Fruit fly (Drosophila melanogaster): ENCODE results near the gene RhoBTB.

The RhoBTB gene

dm6 chr3L:20398243-20399222, 22.5 kb downstream of the RhoBTB start (continued):
- TF ChIP-seq pdm3 (GFP tag; optimal IDR thresholded peaks at IDR 0.05) (peak; percentile 85), topi (GFP tag; optimal IDR thresholded peaks at IDR 0.05) (peak; percentile 73), Eip75B (GFP tag; optimal IDR thresholded peaks at IDR 0.05) (peak; percentile 88), OdsH (GFP tag; optimal IDR thresholded peaks at IDR 0.05) (peak; percentile 79), spab (GFP tag; optimal IDR thresholded peaks at IDR 0.05) (peak; percentile 71), Blimp-1 (GFP tag; optimal IDR thresholded peaks at IDR 0.05) (no peak), ss (GFP tag; optimal IDR thresholded peaks at IDR 0.05) (peak in 1 of 2 experiments; percentile 54), CG8319 (GFP tag; optimal IDR thresholded peaks at IDR 0.05) (peak; percentile 69), CG6854 (GFP tag; optimal IDR thresholded peaks at IDR 0.05) (peak; percentile 2), Ets96B (tag; optimal IDR thresholded peaks at IDR 0.05) (peak; percentile 79)

DNA sequence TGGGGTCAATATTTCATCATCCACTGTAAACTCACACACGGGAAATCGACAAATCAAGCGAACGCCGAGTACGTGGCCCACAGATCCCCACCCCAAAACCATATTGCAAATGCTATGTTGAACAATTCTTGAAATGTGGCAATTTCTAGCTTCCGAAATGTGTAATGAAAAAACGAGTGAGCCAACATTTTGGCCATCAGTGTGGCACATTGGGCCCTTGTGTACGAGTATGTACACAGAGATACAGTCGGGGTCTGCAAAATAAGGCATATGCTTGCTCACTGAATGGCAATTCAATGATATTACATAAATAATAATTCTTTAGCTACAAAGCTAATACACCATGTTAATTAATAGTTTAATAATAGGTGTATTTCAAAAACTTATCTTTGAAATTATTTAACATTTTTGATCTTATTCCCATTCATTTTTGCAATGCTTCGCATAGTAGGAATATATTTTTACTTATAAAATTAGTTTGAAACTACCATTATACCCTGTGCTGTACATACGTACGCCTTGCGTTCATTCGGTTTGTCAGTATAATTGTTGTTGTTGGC, 23.6 kb downstream of the RhoBTB start:
- TF ChIP-seq CG1621 (tag; optimal IDR thresholded peaks at IDR 0.05) (peak; percentile 77), fd59A (GFP tag; optimal IDR thresholded peaks at IDR 0.05) (peak; percentile 84), pdm3 (GFP tag; optimal IDR thresholded peaks at IDR 0.05) (peak; percentile 94), CG32006 (GFP tag; optimal IDR thresholded peaks at IDR 0.05) (peak; percentile 96), CG3032 (tag; optimal IDR thresholded peaks at IDR 0.05) (peak; percentile 90), CG7368 (GFP tag; optimal IDR thresholded peaks at IDR 0.05) (peak; percentile 83), Eip93F (GFP tag; optimal IDR thresholded peaks at IDR 0.05) (peak; percentile 85), CG8319 (GFP tag; optimal IDR thresholded peaks at IDR 0.05) (peak; percentile 91), CG34406 (GFP tag; optimal IDR thresholded peaks at IDR 0.05) (peak; percentile 94), CG6792 (GFP tag; optimal IDR thresholded peaks at IDR 0.05) (peak; percentile 92), vri (GFP tag; optimal IDR thresholded peaks at IDR 0.05) (peak; percentile 88), CG16779 (tag; optimal IDR thresholded peaks at IDR 0.05) (peak; percentile 84), CG4318 (GFP tag; optimal IDR thresholded peaks at IDR 0.05) (peak; percentile 87), Ets21C (GFP tag; optimal IDR thresholded peaks at IDR 0.05) (peak; percentile 83), Smox (GFP tag; optimal IDR thresholded peaks at IDR 0.05) (peak; percentile 92), dsx (GFP tag; optimal IDR thresholded peaks at IDR 0.05; ENCODE audit: poor library complexity, severe bottlenecking) (peak; percentile 86), lz (GFP tag; optimal IDR thresholded peaks at IDR 0.05) (peak; percentile 90), Hr38 (GFP tag; optimal IDR thresholded peaks at IDR 0.05) (peak; percentile 60), Sox15 (GFP tag; optimal IDR thresholded peaks at IDR 0.05) (peak; percentile 86), Ets96B (tag; optimal IDR thresholded peaks at IDR 0.05) (peak; percentile 89), Gug (GFP tag; IDR thresholded peaks at IDR 0.05) (peak; percentile 85), CG6163 (GFP tag; IDR thresholded peaks at IDR 0.05) (peak; percentile 84), CG11762 (GFP tag; optimal IDR thresholded peaks at IDR 0.05; ENCODE audit: insufficient read depth) (peak; percentile 86), esn (GFP tag; optimal IDR thresholded peaks at IDR 0.05) (peak; percentile 95), CG9139 (GFP tag; optimal IDR thresholded peaks at IDR 0.05) (peak; percentile 78), spab (GFP tag; optimal IDR thresholded peaks at IDR 0.05) (peak; percentile 89), OdsH (GFP tag; optimal IDR thresholded peaks at IDR 0.05) (peak; percentile 96), Sox102F (GFP tag; optimal IDR thresholded peaks at IDR 0.05) (peak; percentile 90), topi (GFP tag; optimal IDR thresholded peaks at IDR 0.05) (peak; percentile 92), fd85E (GFP tag; optimal IDR thresholded peaks at IDR 0.05) (peak; percentile 82), fkh (GFP tag; optimal IDR thresholded peaks at IDR 0.05) (peak; percentile 88), acj6 (GFP tag; optimal IDR thresholded peaks at IDR 0.05) (peak; percentile 95), salr (GFP tag; optimal IDR thresholded peaks at IDR 0.05) (peak; percentile 67 to 94), Hr39 (GFP tag; optimal IDR thresholded peaks at IDR 0.05) (peak; percentile 91), CG31627 (GFP tag; optimal IDR thresholded peaks at IDR 0.05) (peak; percentile 93), cyc (GFP tag; optimal IDR thresholded peaks at IDR 0.05) (peak; percentile 92), dac (GFP tag; optimal IDR thresholded peaks at IDR 0.05) (peak; percentile 79), CG11294 (GFP tag; IDR thresholded peaks at IDR 0.05) (peak; percentile 83), Eip75B (GFP tag; optimal IDR thresholded peaks at IDR 0.05) (peak; percentile 90), CG10631 (GFP tag; optimal IDR thresholded peaks at IDR 0.05) (peak; percentile 91), ss (GFP tag; optimal IDR thresholded peaks at IDR 0.05) (peak; percentile 81 to 83), CG8119 (GFP tag; IDR thresholded peaks at IDR 0.05) (peak; percentile 96)
